Worm (Caenorhabditis elegans) whole organism, L3 larva: Measurements from ENCODE around the gene F45E10.2.
A peak's percentile ranks its signal among the peaks of the same experiment; 100 is the strongest.

Experiments
- ceh-28 ChIP-seq: fragments of 150-350 bp; optimal IDR thresholded peaks from 2 replicates; lab custom pipeline; 2014; ENCODE audit warnings: missing biosample characterization, missing genetic modification reagents, missing genetic modification characterization
- ceh-82 ChIP-seq: fragments of 150-350 bp; optimal IDR thresholded peaks from 2 replicates; lab custom pipeline; 2014; ENCODE audit warnings: missing biosample characterization, missing genetic modification characterization
- daf-12 ChIP-seq: fragments of 150-350 bp; optimal IDR thresholded peaks from 2 replicates; lab custom pipeline; 2014; ENCODE audit warnings: missing biosample characterization, missing genetic modification reagents, missing genetic modification characterization
- egl-27 ChIP-seq: sonication (generic microtip); optimal IDR thresholded peaks from 4 replicates; lab custom pipeline; 2017; ENCODE audit warnings: missing biosample characterization, missing genetic modification reagents, missing genetic modification characterization
- egl-5 ChIP-seq: fragments of 150-350 bp; optimal IDR thresholded peaks from 2 replicates; lab custom pipeline; 2017; ENCODE audit warnings: missing biosample characterization, missing genetic modification reagents, missing genetic modification characterization, inconsistent platforms
- elt-1 ChIP-seq: fragments of 150-350 bp; optimal IDR thresholded peaks from 2 replicates; lab custom pipeline; 2014; ENCODE audit warnings: missing biosample characterization, missing genetic modification characterization
- elt-2 ChIP-seq: sonication (generic microtip); optimal IDR thresholded peaks from 2 replicates; lab custom pipeline; 2016; ENCODE audit warnings: missing genetic modification reagents, mild to moderate bottlenecking, missing genetic modification characterization, missing compliant biosample characterization
- eor-1 ChIP-seq, 2 experiments: fragments of 150-350 bp; optimal IDR thresholded peaks; 2 replicates each; lab custom pipeline; 2014 to 2018; ENCODE audit warnings: missing biosample characterization in 2 of 2, missing genetic modification characterization in 2 of 2
- fkh-10 ChIP-seq: sonication (generic microtip); optimal IDR thresholded peaks from 2 replicates; lab custom pipeline; 2017; ENCODE audit warnings: missing biosample characterization, missing genetic modification reagents, missing genetic modification characterization
- hmg-11 ChIP-seq: sonication (generic microtip); optimal IDR thresholded peaks from 2 replicates; lab custom pipeline; 2016; ENCODE audit warnings: missing genetic modification characterization, missing compliant biosample characterization
- jun-1 ChIP-seq: fragments of 150-350 bp; optimal IDR thresholded peaks from 2 replicates; lab custom pipeline; 2014; ENCODE audit warnings: missing biosample characterization, missing genetic modification reagents, missing genetic modification characterization
- lin-15B ChIP-seq: fragments of 150-350 bp; optimal IDR thresholded peaks from 2 replicates; lab custom pipeline; 2014; ENCODE audit warnings: missing biosample characterization, missing genetic modification characterization
- lin-39 ChIP-seq: fragments of 150-350 bp; optimal IDR thresholded peaks from 2 replicates; lab custom pipeline; 2018; ENCODE audit warnings: missing biosample characterization, missing genetic modification reagents, missing genetic modification characterization
- lsy-12 ChIP-seq: sonication (generic microtip); optimal IDR thresholded peaks from 2 replicates; lab custom pipeline; 2016; ENCODE audit warnings: mild to moderate bottlenecking, missing genetic modification characterization, missing compliant biosample characterization
- mml-1 ChIP-seq: fragments of 150-350 bp; sonication (generic microtip); optimal IDR thresholded peaks from 3 replicates; lab custom pipeline; 2014; ENCODE audit warnings: missing biosample characterization, missing genetic modification characterization
- nfya-1 ChIP-seq: sonication (generic microtip); optimal IDR thresholded peaks from 2 replicates; lab custom pipeline; 2017; ENCODE audit warnings: missing genetic modification characterization, mild to moderate bottlenecking, missing compliant biosample characterization, antibody characterized with exemption, moderate library complexity; ENCODE audit not compliant: insufficient read depth
- nhr-12 ChIP-seq: fragments of 150-350 bp; optimal IDR thresholded peaks from 2 replicates; lab custom pipeline; 2014; ENCODE audit warnings: missing biosample characterization, missing genetic modification characterization
- nhr-23 ChIP-seq: fragments of 150-350 bp; optimal IDR thresholded peaks from 2 replicates; lab custom pipeline; 2014; ENCODE audit warnings: missing biosample characterization, missing genetic modification reagents, missing genetic modification characterization
- nhr-25 ChIP-seq: sonication (generic microtip); optimal IDR thresholded peaks from 2 replicates; lab custom pipeline; 2017; ENCODE audit warnings: missing biosample characterization, missing genetic modification characterization
- nhr-28 ChIP-seq: fragments of 150-350 bp; optimal IDR thresholded peaks from 2 replicates; lab custom pipeline; 2014; ENCODE audit warnings: missing biosample characterization, missing genetic modification characterization
- nhr-67 ChIP-seq: fragments of 150-350 bp; optimal IDR thresholded peaks from 2 replicates; lab custom pipeline; 2014; ENCODE audit warnings: missing biosample characterization, missing genetic modification characterization
- nhr-76 ChIP-seq: fragments of 150-350 bp; sonication (generic microtip); optimal IDR thresholded peaks from 5 replicates; lab custom pipeline; 2014; ENCODE audit warnings: missing biosample characterization, missing genetic modification characterization
- pha-4 ChIP-seq: fragments of 150-350 bp; optimal IDR thresholded peaks from 2 replicates; lab custom pipeline; 2014; ENCODE audit warnings: missing biosample characterization, missing genetic modification reagents, missing genetic modification characterization
- pqm-1 ChIP-seq: fragments of 150-350 bp; optimal IDR thresholded peaks from 2 replicates; lab custom pipeline; 2017; ENCODE audit warnings: missing biosample characterization, missing genetic modification characterization, inconsistent platforms
- sea-2 ChIP-seq: fragments of 150-350 bp; sonication (generic microtip); optimal IDR thresholded peaks from 4 replicates; lab custom pipeline; 2014; ENCODE audit warnings: missing biosample characterization, missing genetic modification reagents, missing genetic modification characterization
- skn-1 ChIP-seq: fragments of 150-350 bp; optimal IDR thresholded peaks from 2 replicates; lab custom pipeline; 2014; ENCODE audit warnings: missing biosample characterization, missing genetic modification characterization
- snpc-4 ChIP-seq: fragments of 150-350 bp; optimal IDR thresholded peaks from 2 replicates; lab custom pipeline; 2014; ENCODE audit warnings: missing biosample characterization, missing genetic modification characterization
- tbx-2 ChIP-seq: sonication (generic microtip); optimal IDR thresholded peaks from 2 replicates; lab custom pipeline; 2016; ENCODE audit warnings: mild to moderate bottlenecking, missing genetic modification characterization, missing compliant biosample characterization
- unc-39 ChIP-seq: sonication (generic microtip); optimal IDR thresholded peaks from 4 replicates; lab custom pipeline; 2017; ENCODE audit warnings: missing biosample characterization, missing genetic modification characterization
- unc-62 ChIP-seq: fragments of 150-350 bp; sonication (generic microtip); optimal IDR thresholded peaks from 4 replicates; lab custom pipeline; 2014; ENCODE audit warnings: missing biosample characterization, missing genetic modification reagents, missing genetic modification characterization
- zag-1 ChIP-seq: fragments of 150-350 bp; optimal IDR thresholded peaks from 2 replicates; lab custom pipeline; 2014; ENCODE audit warnings: missing biosample characterization, missing genetic modification characterization
- ztf-11 ChIP-seq: fragments of 150-350 bp; optimal IDR thresholded peaks from 2 replicates; lab custom pipeline; 2014; ENCODE audit warnings: missing biosample characterization, missing genetic modification characterization

F45E10.2 gene

DNA sequence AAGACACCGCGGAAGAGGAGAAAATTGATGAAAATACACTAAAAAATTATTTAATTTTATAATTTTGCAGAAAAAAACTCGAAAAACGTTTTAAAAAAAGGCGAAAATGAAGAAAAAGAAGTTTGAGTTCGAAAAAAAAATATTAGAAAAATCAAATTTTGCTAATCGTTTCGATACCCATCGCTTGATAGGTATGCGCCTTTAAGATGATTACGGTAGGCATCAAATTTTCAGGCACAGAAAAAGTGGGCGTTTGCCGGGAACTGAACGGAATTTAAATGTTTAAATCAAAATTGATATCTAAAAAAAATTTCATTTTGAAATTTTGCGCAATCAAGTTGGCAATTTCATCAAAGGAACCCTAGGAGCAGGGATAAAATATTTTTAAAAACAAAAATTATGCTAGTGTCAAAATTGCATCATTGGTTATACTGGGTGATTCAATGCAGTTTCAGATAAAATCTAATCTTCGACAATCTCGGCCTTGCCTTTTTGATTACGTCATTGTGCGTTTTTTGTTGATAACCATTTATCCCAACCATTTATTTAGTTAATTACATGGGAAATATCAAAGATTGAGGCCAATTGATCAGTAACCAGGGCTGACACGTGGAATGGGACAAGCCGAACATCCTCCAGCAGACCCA is 11.5 kb downstream of the F45E10.2 start:
- TF ChIP-seq elt-1 (tag; lab: Kevin White, UChicago) (peak; percentile 86), ceh-28 (tag; lab: Kevin White, UChicago) (no peak)

DNA sequence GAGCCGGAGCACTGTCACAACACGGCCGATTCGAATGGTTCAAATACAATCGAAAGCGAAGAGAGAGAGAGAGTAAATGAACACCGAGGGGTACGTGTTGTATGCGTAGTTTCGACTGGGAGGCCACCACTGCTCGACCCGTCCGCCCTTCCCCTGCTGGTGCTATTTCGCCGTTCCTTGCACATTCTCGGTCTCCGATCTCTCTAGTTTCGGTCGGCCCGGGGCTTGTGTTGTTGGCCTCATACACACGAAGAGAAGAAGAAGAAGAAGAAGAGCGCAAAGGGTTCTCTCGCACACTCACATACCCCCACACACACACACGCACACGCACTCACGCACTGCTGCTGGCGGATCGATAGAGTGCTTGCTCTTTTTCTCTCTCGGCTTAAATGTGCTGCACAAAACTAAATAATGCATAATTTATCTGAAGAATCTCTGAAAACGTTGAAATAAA is 12.2 kb downstream of the F45E10.2 start:
- TF ChIP-seq jun-1 (tag; lab: Kevin White, UChicago) (peak; percentile 42), tbx-2 (tag; lab: Kevin White, UChicago) (peak; percentile 23), egl-27 (tag; lab: Kevin White, UChicago) (peak; percentile 52), nhr-25 (tag; lab: Kevin White, UChicago) (peak; percentile 24), hmg-11 (peak; percentile 94), skn-1 (tag; lab: Kevin White, UChicago) (peak; percentile 46), nhr-67 (tag; lab: Kevin White, UChicago) (no peak), pha-4 (tag; lab: Kevin White, UChicago) (peak; percentile 64), nhr-23 (tag; lab: Kevin White, UChicago) (no peak), ceh-28 (tag; lab: Kevin White, UChicago) (peak; percentile 78), lsy-12 (peak; percentile 31), elt-2 (tag; lab: Kevin White, UChicago) (peak; percentile 89), lin-39 (tag; lab: Kevin White, UChicago) (peak; percentile 86), unc-39 (tag; lab: Kevin White, UChicago) (no peak), lin-15B (tag; lab: Kevin White, UChicago) (peak; percentile 67), nhr-12 (tag; lab: Kevin White, UChicago) (no peak), ceh-82 (tag; lab: Kevin White, UChicago) (no peak), unc-62 (GFP tag; lab: Kevin White, UChicago) (peak; percentile 19), sea-2 (GFP tag; lab: Kevin White, UChicago) (peak; percentile 25), ztf-11 (tag; lab: Kevin White, UChicago) (peak; percentile 18), nfya-1 (peak; percentile 86), snpc-4 (tag; lab: Kevin White, UChicago) (peak; percentile 21), nhr-28 (tag; lab: Kevin White, UChicago) (no peak), pqm-1 (tag; lab: Kevin White, UChicago) (peak; percentile 71), fkh-10 (GFP tag; lab: Kevin White, UChicago) (peak; percentile 45), egl-5 (tag; lab: Kevin White, UChicago) (peak; percentile 55)

DNA sequence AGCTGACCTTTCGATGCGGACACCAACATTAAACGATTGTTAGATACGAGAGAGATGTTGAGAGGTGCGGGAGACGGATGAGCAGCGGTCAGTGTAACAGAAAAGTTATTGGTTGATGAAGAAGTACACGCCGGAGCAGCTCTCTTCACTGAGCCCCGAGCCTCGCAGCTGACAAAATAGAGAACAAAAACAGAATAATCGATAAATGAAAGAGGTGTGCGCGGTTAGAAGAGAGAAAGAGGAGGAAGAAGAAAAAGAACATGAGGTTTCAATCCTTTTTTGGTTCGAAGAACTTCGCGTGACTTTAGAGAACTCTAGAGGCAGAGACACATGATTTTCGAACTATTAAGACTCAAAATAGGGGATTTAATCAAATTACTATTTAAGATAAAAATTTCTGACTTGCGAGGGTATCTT is 13.3 kb downstream of the F45E10.2 start:
- TF ChIP-seq skn-1 (tag; lab: Kevin White, UChicago), result no peak
- TF ChIP-seq nfya-1, result peak; percentile 47
- TF ChIP-seq mml-1 (tag; lab: Kevin White, UChicago), result no peak
- no peak for TF ChIP-seq pha-4 (tag; lab: Kevin White, UChicago)
- TF ChIP-seq daf-12 (tag; lab: Kevin White, UChicago), result no peak
- no peak for TF ChIP-seq zag-1 (tag; lab: Kevin White, UChicago)
- TF ChIP-seq ceh-82 (tag; lab: Kevin White, UChicago), result no peak
- TF ChIP-seq sea-2 (GFP tag; lab: Kevin White, UChicago), result no peak
- no peak for TF ChIP-seq unc-62 (GFP tag; lab: Kevin White, UChicago)
- no peak for TF ChIP-seq jun-1 (tag; lab: Kevin White, UChicago)
- TF ChIP-seq eor-1 (tag; optimal IDR thresholded peaks at IDR 0.05; lab: Kevin White, UChicago), result no peak
- peak; percentile 49 for TF ChIP-seq ceh-28 (tag; lab: Kevin White, UChicago)
- TF ChIP-seq nhr-67 (tag; lab: Kevin White, UChicago), result no peak
- peak; percentile 12 for TF ChIP-seq lin-39 (tag; lab: Kevin White, UChicago)
- no peak for TF ChIP-seq egl-27 (tag; lab: Kevin White, UChicago)

DNA sequence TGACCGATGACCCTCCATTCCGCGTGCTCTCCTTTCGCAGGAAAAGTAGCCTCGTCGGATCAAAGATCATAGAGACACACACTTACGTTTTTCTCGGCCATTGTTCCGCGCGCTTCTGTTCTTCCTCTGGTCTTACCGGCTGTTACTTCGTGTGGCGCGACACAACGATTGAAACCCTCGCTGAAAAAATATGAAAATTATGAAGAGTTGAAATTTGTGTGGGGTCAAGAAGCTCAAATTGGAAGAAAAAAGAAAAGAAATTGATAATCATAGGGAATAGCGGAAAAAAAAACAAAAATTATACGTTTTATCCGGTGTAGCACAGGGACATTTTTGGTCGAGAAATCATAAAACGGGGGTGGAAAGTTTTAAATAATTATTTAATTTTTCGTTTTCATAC is 14.1 kb downstream of the F45E10.2 start, which contains the start of gene cey-1:
cey-1 (minus strand) TSS at position 180 of the 400 bp plus-strand sequence.
- no peak for TF ChIP-seq nhr-23 (tag; lab: Kevin White, UChicago)
- no peak for TF ChIP-seq unc-62 (GFP tag; lab: Kevin White, UChicago)
- no peak for TF ChIP-seq daf-12 (tag; lab: Kevin White, UChicago)
- no peak for TF ChIP-seq lin-39 (tag; lab: Kevin White, UChicago)
- TF ChIP-seq nhr-76 (tag; lab: Kevin White, UChicago), result no peak
